Worm (Caenorhabditis elegans) whole organism, late embryonic: ENCODE measurements around the gene mstr-2.

Source experiments
- C08G9.2 ChIP-seq: sonication (generic microtip); optimal IDR thresholded peaks from 2 replicates; lab custom pipeline; 2016; ENCODE audit warnings: mild to moderate bottlenecking, missing genetic modification characterization, moderate library complexity, missing compliant biosample characterization
- C38D4.7 ChIP-seq: fragments of 200-800 bp; sonication (Bioruptor generic); optimal IDR thresholded peaks from 2 replicates; lab custom pipeline; 2018; ENCODE audit warnings: mild to moderate bottlenecking, missing genetic modification characterization, moderate library complexity, missing compliant biosample characterization
- K09A11.1 ChIP-seq: sonication (generic microtip); optimal IDR thresholded peaks from 2 replicates; lab custom pipeline; 2017; ENCODE audit warnings: antibody characterized with exemption, mild to moderate bottlenecking, missing genetic modification characterization, missing compliant biosample characterization; ENCODE audit not compliant: insufficient read depth
- T23F11.4 ChIP-seq: fragments of 200-800 bp; sonication (Bioruptor generic); optimal IDR thresholded peaks from 2 replicates; lab custom pipeline; 2018; ENCODE audit warnings: mild to moderate bottlenecking, missing genetic modification characterization, missing compliant biosample characterization
- Y22D7AL.16 ChIP-seq: sonication (generic microtip); optimal IDR thresholded peaks from 2 replicates; lab custom pipeline; 2016; ENCODE audit warnings: missing genetic modification characterization, missing compliant biosample characterization
- ama-1 ChIP-seq: fragments of 150-350 bp; optimal IDR thresholded peaks from 2 replicates; lab custom pipeline; 2014
- ceh-14 ChIP-seq: sonication (generic microtip); optimal IDR thresholded peaks from 2 replicates; lab custom pipeline; 2016; ENCODE audit warnings: missing genotype, missing genetic modification characterization, missing compliant biosample characterization
- ceh-18 ChIP-seq: sonication (generic microtip); optimal IDR thresholded peaks from 2 replicates; lab custom pipeline; 2016; ENCODE audit warnings: missing genetic modification characterization, missing compliant biosample characterization
- ceh-2 ChIP-seq: sonication (generic microtip); optimal IDR thresholded peaks from 2 replicates; lab custom pipeline; 2016; ENCODE audit warnings: missing genotype, missing genetic modification characterization, missing compliant biosample characterization
- ceh-31 ChIP-seq: sonication (generic microtip); optimal IDR thresholded peaks from 2 replicates; lab custom pipeline; 2016; ENCODE audit warnings: missing genetic modification characterization, missing compliant biosample characterization
- ceh-45 ChIP-seq: fragments of 200-800 bp; sonication (Bioruptor generic); IDR thresholded peaks from 2 replicates; pipeline ENCODE4 v1.3.6; 2022; ENCODE audit warnings: missing genetic modification reagents, missing genetic modification characterization, missing compliant biosample characterization
- che-1 ChIP-seq: sonication (generic microtip); optimal IDR thresholded peaks from 2 replicates; lab custom pipeline; 2016; ENCODE audit warnings: mild to moderate bottlenecking, missing genetic modification characterization, missing compliant biosample characterization
- dmd-4 ChIP-seq: sonication (generic microtip); optimal IDR thresholded peaks from 2 replicates; lab custom pipeline; 2016; ENCODE audit warnings: borderline replicate concordance, missing genetic modification characterization, missing compliant biosample characterization
- fkh-6 ChIP-seq: sonication (generic microtip); optimal IDR thresholded peaks from 2 replicates; lab custom pipeline; 2016; ENCODE audit warnings: missing genetic modification characterization, missing compliant biosample characterization
- hlh-15 ChIP-seq: sonication (generic microtip); optimal IDR thresholded peaks from 2 replicates; lab custom pipeline; 2016; ENCODE audit warnings: missing genetic modification characterization, missing compliant biosample characterization
- hlh-6 ChIP-seq: sonication (generic microtip); optimal IDR thresholded peaks from 2 replicates; lab custom pipeline; 2016; ENCODE audit warnings: missing genotype, missing genetic modification characterization, missing compliant biosample characterization
- hlh-8 ChIP-seq: sonication (generic microtip); optimal IDR thresholded peaks from 2 replicates; lab custom pipeline; 2016; ENCODE audit warnings: missing genotype, missing genetic modification characterization, missing compliant biosample characterization
- lim-6 ChIP-seq: sonication (generic microtip); optimal IDR thresholded peaks from 2 replicates; lab custom pipeline; 2016; ENCODE audit warnings: missing genetic modification characterization, missing compliant biosample characterization
- lin-11 ChIP-seq: fragments of 200-800 bp; sonication (Bioruptor generic); optimal IDR thresholded peaks from 2 replicates; lab custom pipeline; 2018; ENCODE audit warnings: mild to moderate bottlenecking, missing genetic modification characterization, missing compliant biosample characterization
- madf-2 ChIP-seq: sonication (generic microtip); optimal IDR thresholded peaks from 2 replicates; lab custom pipeline; 2017; ENCODE audit warnings: missing genetic modification characterization, missing compliant biosample characterization
- nfya-1 ChIP-seq: sonication (generic microtip); optimal IDR thresholded peaks from 2 replicates; lab custom pipeline; 2017; ENCODE audit warnings: missing genetic modification characterization, mild to moderate bottlenecking, missing compliant biosample characterization, antibody characterized with exemption, moderate library complexity
- nhr-11 ChIP-seq: fragments of 150-350 bp; optimal IDR thresholded peaks from 2 replicates; lab custom pipeline; 2014; ENCODE audit warnings: missing biosample characterization, missing genetic modification characterization
- odd-2 ChIP-seq: sonication (generic microtip); optimal IDR thresholded peaks from 2 replicates; lab custom pipeline; 2017; ENCODE audit warnings: antibody characterized with exemption, mild to moderate bottlenecking, missing genetic modification characterization, missing compliant biosample characterization
- pag-3 ChIP-seq: sonication (generic microtip); optimal IDR thresholded peaks from 2 replicates; lab custom pipeline; 2016; ENCODE audit warnings: missing compliant biosample characterization, missing genetic modification characterization, borderline replicate concordance
- pat-9 ChIP-seq: fragments of 200-800 bp; sonication (Bioruptor generic); optimal IDR thresholded peaks from 2 replicates; lab custom pipeline; 2018; ENCODE audit warnings: mild to moderate bottlenecking, missing genetic modification characterization, moderate library complexity, missing compliant biosample characterization
- pax-1 ChIP-seq: fragments of 150-350 bp; optimal IDR thresholded peaks from 2 replicates; lab custom pipeline; 2014; ENCODE audit warnings: missing biosample characterization, missing genetic modification characterization
- pha-2 ChIP-seq: sonication (generic microtip); optimal IDR thresholded peaks from 2 replicates; lab custom pipeline; 2017; ENCODE audit warnings: mild to moderate bottlenecking, missing genetic modification characterization, missing compliant biosample characterization
- pha-4 ChIP-seq: fragments of 150-350 bp; optimal IDR thresholded peaks from 2 replicates; lab custom pipeline; 2018; ENCODE audit warnings: missing biosample characterization, missing genetic modification reagents, missing genetic modification characterization
- ref-2 ChIP-seq: sonication (generic microtip); optimal IDR thresholded peaks from 2 replicates; lab custom pipeline; 2016; ENCODE audit warnings: missing genetic modification characterization, missing compliant biosample characterization
- syd-9 ChIP-seq: sonication (generic microtip); optimal IDR thresholded peaks from 2 replicates; lab custom pipeline; 2016; ENCODE audit warnings: mild to moderate bottlenecking, missing genetic modification characterization, moderate library complexity, missing compliant biosample characterization
- tbx-7 ChIP-seq: sonication (generic microtip); optimal IDR thresholded peaks from 2 replicates; lab custom pipeline; 2016; ENCODE audit warnings: missing genotype, missing genetic modification characterization, missing compliant biosample characterization
- unc-3 ChIP-seq, 2 experiments: fragments of 200-800 bp in 1 of 2; sonication (Bioruptor generic) in 1 of 2; sonication (generic microtip) in 1 of 2; conservative IDR thresholded peaks in 1 of 2; optimal IDR thresholded peaks in 1 of 2; 2 replicates each; pipeline versions ENCODE4 v1.3.6 to Lab custom; 2016 to 2022; ENCODE audit warnings: missing compliant biosample characterization in 2 of 2, missing genetic modification characterization in 2 of 2, missing genetic modification reagents in 1 of 2
- unc-55 ChIP-seq: sonication (generic microtip); optimal IDR thresholded peaks from 2 replicates; lab custom pipeline; 2017; ENCODE audit warnings: missing biosample characterization, missing genetic modification reagents, missing genetic modification characterization
- zip-5 ChIP-seq: sonication (generic microtip); optimal IDR thresholded peaks from 2 replicates; lab custom pipeline; 2016; ENCODE audit warnings: missing genetic modification characterization, missing compliant biosample characterization

mstr-2 gene

DNA sequence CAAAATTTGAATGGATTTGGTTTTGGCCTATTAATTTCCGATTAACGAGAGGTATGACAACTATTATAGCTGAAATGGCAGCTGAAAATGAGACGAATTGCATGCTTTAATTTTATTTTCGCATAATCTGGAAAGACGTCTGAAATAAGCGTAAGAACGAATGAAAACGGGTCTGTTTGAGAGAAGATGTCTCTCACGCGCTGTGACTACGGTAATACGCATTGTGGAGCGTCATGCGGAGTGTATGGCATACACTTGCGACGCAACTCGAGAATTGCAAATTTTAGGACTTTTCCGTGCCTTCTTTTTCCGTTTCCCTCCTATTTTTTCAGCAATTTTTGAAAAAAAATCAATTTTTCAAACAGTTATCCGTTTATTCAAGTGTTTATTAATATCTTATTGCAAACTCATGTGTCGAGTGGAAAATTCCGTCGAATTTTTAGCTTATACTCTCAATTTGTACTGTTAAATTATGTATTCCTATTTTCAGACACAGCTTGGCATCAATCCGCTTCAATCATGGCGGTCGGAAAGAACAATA, 6.6 kb downstream of the mstr-2 start, which contains the start of gene rps-1 (continued):
- TF ChIP-seq hlh-6 (no peak), ceh-2 (tag; lab: Kevin White, UChicago) (peak; percentile 62), K09A11.1 (tag; lab: Kevin White, UChicago) (peak; percentile 79), odd-2 (tag; lab: Kevin White, UChicago) (no peak), C38D4.7 (GFP tag; lab: Kevin White, UChicago) (no peak), ama-1 (lab: Kevin White, UChicago) (no peak), ceh-31 (tag; lab: Kevin White, UChicago) (peak; percentile 93), ceh-18 (tag; lab: Kevin White, UChicago) (peak; percentile 98), unc-3 (GFP tag; conservative IDR thresholded peaks at IDR 0.05; lab: Robert Waterston, UW) (peak; percentile 62; the same call in 1 of the 2 replicates), unc-3 (tag; optimal IDR thresholded peaks at IDR 0.05; lab: Kevin White, UChicago) (peak; percentile 50), dmd-4 (tag; lab: Kevin White, UChicago) (no peak), pag-3 (tag; lab: Kevin White, UChicago) (no peak), syd-9 (peak; percentile 79), lin-11 (tag; lab: Kevin White, UChicago) (no peak), Y22D7AL.16 (peak; percentile 60), pat-9 (peak; percentile 59), hlh-8 (tag; lab: Kevin White, UChicago) (peak; percentile 62), ref-2 (tag; lab: Kevin White, UChicago) (peak; percentile 96), lim-6 (tag; lab: Kevin White, UChicago) (peak; percentile 43), pha-4 (tag; lab: Kevin White, UChicago) (no peak), C08G9.2 (tag; lab: Kevin White, UChicago) (peak; percentile 73), T23F11.4 (GFP tag; lab: Kevin White, UChicago) (peak; percentile 52)
- TF ChIP-seq, all 69 proteins: peak for 47

DNA sequence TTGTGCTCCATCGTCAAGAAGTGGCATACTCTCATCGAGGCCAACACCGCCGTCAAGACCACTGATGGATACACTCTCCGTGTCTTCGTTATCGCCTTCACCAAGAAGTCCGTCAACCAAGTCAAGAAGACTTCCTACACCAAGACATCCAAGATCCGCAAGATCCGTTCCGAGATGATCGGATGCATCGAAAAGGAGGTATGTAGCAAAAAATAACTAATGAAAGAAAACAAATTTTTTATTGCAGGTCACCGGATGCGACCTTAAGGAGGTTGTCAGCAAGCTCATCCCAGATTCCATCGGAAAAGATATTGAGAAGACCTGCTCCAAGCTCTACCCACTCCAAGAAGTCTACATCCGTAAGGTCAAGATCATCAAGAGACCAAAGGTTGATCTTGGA, 7.4 kb downstream of the mstr-2 start:
- TF ChIP-seq ceh-31 (tag; lab: Kevin White, UChicago) (no peak), ama-1 (lab: Kevin White, UChicago) (no peak), fkh-6 (no peak), unc-3 (GFP tag; conservative IDR thresholded peaks at IDR 0.05; lab: Robert Waterston, UW) (no peak), unc-3 (tag; optimal IDR thresholded peaks at IDR 0.05; lab: Kevin White, UChicago) (no peak), hlh-15 (tag; lab: Kevin White, UChicago) (no peak), ceh-45 (GFP tag; lab: Robert Waterston, UW) (no peak), madf-2 (tag; lab: Kevin White, UChicago) (no peak)

DNA sequence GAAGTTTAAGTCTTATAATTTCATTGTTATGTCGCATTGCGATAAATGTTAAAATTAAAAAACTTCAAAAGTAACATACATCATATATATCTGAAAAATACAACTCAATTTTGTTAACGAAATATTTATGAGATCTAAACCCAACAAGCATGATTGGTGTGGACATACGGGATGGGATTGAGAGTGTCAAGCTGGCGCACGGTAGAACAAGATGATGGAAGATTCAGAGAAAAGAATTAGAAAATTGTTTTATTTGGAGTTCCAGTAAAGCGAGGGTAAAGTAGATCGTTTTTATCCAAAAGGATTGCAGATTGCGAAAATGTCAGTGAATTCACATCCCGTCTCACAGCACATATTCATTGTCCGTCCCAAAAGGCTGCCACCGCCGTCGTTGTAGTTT, 7.9 kb downstream of the mstr-2 start:
- TF ChIP-seq ceh-2 (tag; lab: Kevin White, UChicago), result no peak
- TF ChIP-seq unc-55 (GFP tag; lab: Kevin White, UChicago), result no peak
- no peak for TF ChIP-seq ceh-14
- no peak for TF ChIP-seq nfya-1
- TF ChIP-seq hlh-6, result no peak
- no peak for TF ChIP-seq zip-5
- TF ChIP-seq tbx-7 (tag; lab: Kevin White, UChicago), result no peak
- no peak for TF ChIP-seq nhr-11 (tag; lab: Kevin White, UChicago)
- TF ChIP-seq syd-9, result no peak
- TF ChIP-seq hlh-15 (tag; lab: Kevin White, UChicago), result no peak
- no peak for TF ChIP-seq Y22D7AL.16

DNA sequence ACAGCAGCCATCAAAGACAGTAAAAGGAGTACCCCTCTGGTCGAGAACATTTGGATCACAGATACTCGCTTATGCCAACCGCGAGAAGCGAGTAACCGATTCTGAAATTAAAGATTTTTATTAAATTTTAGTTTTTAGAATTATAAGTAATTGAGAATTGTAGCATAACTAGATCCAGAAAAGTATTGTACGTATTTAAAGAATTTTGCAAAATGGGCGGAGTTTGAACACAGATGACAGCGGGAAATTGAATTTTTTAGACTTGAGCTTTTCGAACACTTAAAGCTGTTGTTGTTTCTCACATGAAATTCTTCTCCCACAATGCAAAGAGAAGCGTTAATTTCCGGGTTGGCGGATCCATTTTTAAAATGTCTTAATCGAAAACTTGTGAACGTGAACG, 8.6 kb downstream of the mstr-2 start, which contains the start of gene ins-17:
TSS of gene ins-17 (minus strand) at position 101 of the 400 bp plus-strand sequence.
- TF ChIP-seq pha-2 (tag; lab: Kevin White, UChicago), result no peak

DNA sequence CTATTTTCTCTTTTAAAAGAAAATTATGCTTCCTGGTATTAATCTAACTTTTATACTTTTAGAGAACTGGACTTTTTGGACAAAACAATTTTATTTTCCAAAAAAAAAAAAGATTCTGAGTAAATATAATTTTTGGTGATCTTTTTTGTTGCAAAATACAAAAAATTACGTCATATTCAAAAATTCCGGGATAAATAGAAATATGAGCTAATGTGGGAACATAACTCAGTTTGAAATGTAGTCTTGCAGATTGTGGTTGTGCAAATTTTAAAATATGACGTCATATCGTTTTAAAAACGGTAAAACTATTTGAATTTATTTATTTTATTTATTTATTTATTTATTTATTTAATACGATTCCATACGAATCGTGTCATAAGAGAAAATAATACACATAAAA, 12.9 kb downstream of the mstr-2 start:
- TF ChIP-seq pax-1 (tag; lab: Kevin White, UChicago) (no peak), che-1 (tag; lab: Kevin White, UChicago) (no peak), dmd-4 (tag; lab: Kevin White, UChicago) (no peak)
- TF ChIP-seq, all 69 proteins: peak for 0
